Worm (Caenorhabditis elegans): Measurements from ENCODE around the gene R07E5.11.

ce11 chrIII:4404339-4404836, 10.6 kb downstream of the R07E5.11 start, which contains the start of the genes R07E5.17 and snfc-5:
- no peak for TF ChIP-seq mml-1 (tag; optimal IDR thresholded peaks at IDR 0.05)
- no peak for TF ChIP-seq pqm-1 (tag; optimal IDR thresholded peaks at IDR 0.05)
- TF ChIP-seq lin-39 (tag; optimal IDR thresholded peaks at IDR 0.05), result peak; percentile 23
- TF ChIP-seq elt-3 (tag; optimal IDR thresholded peaks at IDR 0.05), result no peak
- no peak for TF ChIP-seq fkh-10 (GFP tag; optimal IDR thresholded peaks at IDR 0.05)
- peak; percentile 2 for TF ChIP-seq snpc-4 (tag; optimal IDR thresholded peaks at IDR 0.05)
- TF ChIP-seq nhr-77 (tag; optimal IDR thresholded peaks at IDR 0.05), result no peak
